Fruit fly (Drosophila melanogaster) whole organism, embryonic: Measurements from ENCODE around the gene asf1.

Source experiments
- Atf6 ChIP-seq: fragments of 200-800 bp; sonication (Bioruptor generic); IDR thresholded peaks from 2 replicates; pipeline ENCODE4 v1.3.6; 2022; ENCODE audit warnings: missing biosample characterization, missing genetic modification characterization
- CG10267 ChIP-seq: fragments of 200-800 bp; sonication (Bioruptor generic); optimal IDR thresholded peaks from 2 replicates; lab custom pipeline; 2018; ENCODE audit warnings: missing biosample characterization, mild to moderate bottlenecking, missing genetic modification characterization, moderate library complexity
- CG1233 ChIP-seq: fragments of 200-800 bp; sonication (Bioruptor generic); optimal IDR thresholded peaks from 4 replicates; lab custom pipeline; 2018; ENCODE audit warnings: missing biosample characterization, mild to moderate bottlenecking, missing genetic modification characterization
- CG13287 ChIP-seq: fragments of 200-800 bp; sonication (Bioruptor generic); IDR thresholded peaks from 2 replicates; pipeline ENCODE4 v1.3.6; 2022; ENCODE audit warnings: missing biosample characterization, missing genetic modification characterization; ENCODE audit not compliant: partially characterized antibody
- CG13296 ChIP-seq: fragments of 200-800 bp; sonication (Bioruptor generic); optimal IDR thresholded peaks from 3 replicates; lab custom pipeline; 2018; ENCODE audit warnings: missing biosample characterization, mild to moderate bottlenecking, missing genetic modification characterization
- CG13624 ChIP-seq: fragments of 200-800 bp; sonication (Bioruptor generic); optimal IDR thresholded peaks from 2 replicates; lab custom pipeline; 2016; ENCODE audit warnings: missing biosample characterization, missing genetic modification characterization
- CG1603 ChIP-seq: fragments of 200-800 bp; sonication (Bioruptor generic); optimal IDR thresholded peaks from 2 replicates; lab custom pipeline; 2019; ENCODE audit warnings: missing biosample characterization, mild to moderate bottlenecking, missing genetic modification characterization, moderate library complexity
- CG1647 ChIP-seq: fragments of 200-800 bp; sonication (Bioruptor generic); optimal IDR thresholded peaks from 3 replicates; lab custom pipeline; 2016; ENCODE audit warnings: missing biosample characterization, missing genetic modification characterization
- CG17361 ChIP-seq: fragments of 200-800 bp; sonication (Bioruptor generic); IDR thresholded peaks from 3 replicates; pipeline ENCODE4 v1.3.6; 2022; ENCODE audit warnings: missing biosample characterization, missing genetic modification characterization
- CG2120 ChIP-seq: fragments of 200-800 bp; sonication (Bioruptor generic); optimal IDR thresholded peaks from 3 replicates; lab custom pipeline; 2016; ENCODE audit warnings: missing biosample characterization, missing genetic modification characterization
- CG2712 ChIP-seq: fragments of 200-800 bp; optimal IDR thresholded peaks from 3 replicates; lab custom pipeline; 2019; ENCODE audit warnings: missing biosample characterization, mild to moderate bottlenecking, missing genetic modification characterization, moderate library complexity
- CG30431 ChIP-seq: fragments of 200-800 bp; sonication (Bioruptor generic); optimal IDR thresholded peaks from 2 replicates; lab custom pipeline; 2017; ENCODE audit warnings: missing biosample characterization, missing genetic modification characterization
- CG32767 ChIP-seq: fragments of 200-800 bp; sonication (Bioruptor generic); IDR thresholded peaks from 2 replicates; pipeline ENCODE4 v1.3.6; 2022; ENCODE audit warnings: missing biosample characterization, missing genetic modification characterization
- CG34376 ChIP-seq: fragments of 200-800 bp; sonication (Bioruptor generic); optimal IDR thresholded peaks from 2 replicates; lab custom pipeline; 2018; ENCODE audit warnings: missing biosample characterization, mild to moderate bottlenecking, missing genetic modification characterization
- CG4730 ChIP-seq: fragments of 200-800 bp; sonication (Bioruptor generic); IDR thresholded peaks from 2 replicates; pipeline ENCODE4 v1.3.6; 2022; ENCODE audit warnings: missing biosample characterization, missing genetic modification characterization
- CG5953 ChIP-seq: fragments of 200-800 bp; sonication (Bioruptor generic); IDR thresholded peaks from 2 replicates; pipeline ENCODE4 v1.3.6; 2022; ENCODE audit warnings: missing biosample characterization, missing genetic modification characterization
- CG6272 ChIP-seq: fragments of 200-800 bp; sonication (Bioruptor generic); IDR thresholded peaks from 2 replicates; pipeline ENCODE4 v1.3.6; 2022; ENCODE audit warnings: missing biosample characterization, missing genetic modification characterization
- CG6654 ChIP-seq: fragments of 200-800 bp; sonication (Bioruptor generic); optimal IDR thresholded peaks from 2 replicates; lab custom pipeline; 2017; ENCODE audit warnings: missing biosample characterization, mild to moderate bottlenecking, missing genetic modification characterization
- CG6813 ChIP-seq: fragments of 200-800 bp; sonication (Bioruptor generic); optimal IDR thresholded peaks from 2 replicates; lab custom pipeline; 2017; ENCODE audit warnings: missing biosample characterization, missing genetic modification characterization, mild to moderate bottlenecking, moderate library complexity, missing genetic modification reagents
- CG7556 ChIP-seq: fragments of 200-800 bp; sonication (Bioruptor generic); optimal IDR thresholded peaks from 2 replicates; lab custom pipeline; 2017; ENCODE audit warnings: missing biosample characterization, mild to moderate bottlenecking, missing genetic modification characterization
- CG9437 ChIP-seq: fragments of 200-800 bp; sonication (Bioruptor generic); optimal IDR thresholded peaks from 2 replicates; lab custom pipeline; 2018; ENCODE audit warnings: missing biosample characterization, mild to moderate bottlenecking, missing genetic modification characterization
- Dad ChIP-seq: fragments of 200-800 bp; sonication (Bioruptor generic); optimal IDR thresholded peaks from 3 replicates; lab custom pipeline; 2016; ENCODE audit warnings: missing biosample characterization, missing genetic modification characterization
- Ets97D ChIP-seq: fragments of 200-800 bp; sonication (Bioruptor generic); optimal IDR thresholded peaks from 3 replicates; lab custom pipeline; 2016; ENCODE audit warnings: missing biosample characterization, missing genetic modification characterization
- H15 ChIP-seq: fragments of 200-800 bp; sonication (Bioruptor generic); IDR thresholded peaks from 3 replicates; pipeline ENCODE4 v1.3.6; 2022; ENCODE audit warnings: missing biosample characterization, missing genetic modification characterization
- HLH4C ChIP-seq: fragments of 200-800 bp; sonication (Bioruptor generic); IDR thresholded peaks from 3 replicates; pipeline ENCODE4 v1.3.6; 2022; ENCODE audit warnings: missing biosample characterization, missing genetic modification characterization; ENCODE audit not compliant: partially characterized antibody
- Hmr ChIP-seq: fragments of 200-800 bp; sonication (Bioruptor generic); optimal IDR thresholded peaks from 3 replicates; lab custom pipeline; 2017; ENCODE audit warnings: mild to moderate bottlenecking, missing biosample characterization, missing genetic modification reagents, missing genetic modification characterization
- Lim3 ChIP-seq: fragments of 200-800 bp; sonication (Bioruptor generic); IDR thresholded peaks from 2 replicates; pipeline ENCODE4 v1.3.6; 2022; ENCODE audit warnings: missing biosample characterization, missing genetic modification characterization
- Max ChIP-seq: fragments of 200-800 bp; sonication (Bioruptor generic); optimal IDR thresholded peaks from 2 replicates; lab custom pipeline; 2016; ENCODE audit warnings: missing biosample characterization, mild to moderate bottlenecking, missing genetic modification characterization
- NfI ChIP-seq: fragments of 200-800 bp; sonication (Bioruptor generic); optimal IDR thresholded peaks from 3 replicates; lab custom pipeline; 2018; ENCODE audit warnings: missing biosample characterization, mild to moderate bottlenecking, missing genetic modification characterization, moderate library complexity
- Sox100B ChIP-seq: fragments of 200-800 bp; sonication (Bioruptor generic); optimal IDR thresholded peaks from 3 replicates; lab custom pipeline; 2018; ENCODE audit warnings: missing biosample characterization, mild to moderate bottlenecking, missing genetic modification characterization
- TFAM ChIP-seq: fragments of 200-800 bp; sonication (Bioruptor generic); optimal IDR thresholded peaks from 2 replicates; lab custom pipeline; 2017; ENCODE audit warnings: missing biosample characterization, missing genetic modification characterization, inconsistent platforms
- YL-1 ChIP-seq: fragments of 200-800 bp; sonication (Bioruptor generic); optimal IDR thresholded peaks from 3 replicates; lab custom pipeline; 2017; ENCODE audit warnings: missing biosample characterization, mild to moderate bottlenecking, missing genetic modification characterization
- aop ChIP-seq: fragments of 200-800 bp; sonication (Bioruptor generic); IDR thresholded peaks from 2 replicates; pipeline ENCODE4 v1.3.6; 2022; ENCODE audit warnings: missing biosample characterization, missing genetic modification characterization
- ato ChIP-seq: fragments of 200-800 bp; sonication (Bioruptor generic); IDR thresholded peaks from 2 replicates; pipeline ENCODE4 v1.3.6; 2022; ENCODE audit warnings: missing biosample characterization, missing genetic modification characterization; ENCODE audit not compliant: partially characterized antibody
- chn ChIP-seq: fragments of 200-800 bp; sonication (Bioruptor generic); optimal IDR thresholded peaks from 2 replicates; lab custom pipeline; 2016; ENCODE audit warnings: missing biosample characterization, missing genetic modification characterization
- dati ChIP-seq: fragments of 200-800 bp; sonication (Bioruptor generic); IDR thresholded peaks from 2 replicates; pipeline ENCODE4 v1.3.6; 2022; ENCODE audit warnings: missing biosample characterization, missing genetic modification characterization
- dmrt99B ChIP-seq: fragments of 200-800 bp; sonication (Bioruptor generic); optimal IDR thresholded peaks from 2 replicates; lab custom pipeline; 2018; ENCODE audit warnings: missing biosample characterization, mild to moderate bottlenecking, missing genetic modification characterization, moderate library complexity
- dysf ChIP-seq: fragments of 200-800 bp; sonication (Bioruptor generic); IDR thresholded peaks from 3 replicates; pipeline ENCODE4 v1.3.6; 2022; ENCODE audit warnings: missing biosample characterization, missing genetic modification characterization
- gsb-n ChIP-seq: fragments of 200-800 bp; sonication (Bioruptor generic); optimal IDR thresholded peaks from 3 replicates; lab custom pipeline; 2018; ENCODE audit warnings: missing biosample characterization, mild to moderate bottlenecking, missing genetic modification characterization
- gt ChIP-seq: fragments of 200-800 bp; sonication (Bioruptor generic); IDR thresholded peaks from 2 replicates; pipeline ENCODE4 v1.3.6; 2022; ENCODE audit warnings: missing biosample characterization, missing genetic modification characterization
- h ChIP-seq: fragments of >200 bp; optimal IDR thresholded peaks from 2 replicates; lab custom pipeline; 2017
- hth ChIP-seq: fragments of >200 bp; optimal IDR thresholded peaks from 2 replicates; lab custom pipeline; 2017; ENCODE audit warnings: inconsistent platforms
- kni ChIP-seq: fragments of 200-800 bp; sonication (Bioruptor generic); optimal IDR thresholded peaks from 3 replicates; lab custom pipeline; 2017; ENCODE audit warnings: mild to moderate bottlenecking, missing biosample characterization, missing genetic modification reagents, missing genetic modification characterization
- mld ChIP-seq: fragments of 200-800 bp; sonication (Bioruptor generic); IDR thresholded peaks from 3 replicates; pipeline ENCODE4 v1.3.6; 2022; ENCODE audit warnings: missing biosample characterization, missing genetic modification characterization; ENCODE audit not compliant: partially characterized antibody
- repo ChIP-seq: fragments of 200-800 bp; sonication (Bioruptor generic); optimal IDR thresholded peaks from 2 replicates; lab custom pipeline; 2016; ENCODE audit warnings: missing biosample characterization, missing genetic modification characterization
- salm ChIP-seq: fragments of 200-800 bp; sonication (Bioruptor generic); optimal IDR thresholded peaks from 2 replicates; lab custom pipeline; 2018; ENCODE audit warnings: missing biosample characterization, mild to moderate bottlenecking, missing genetic modification characterization
- tap ChIP-seq: fragments of 200-800 bp; optimal IDR thresholded peaks from 3 replicates; lab custom pipeline; 2019; ENCODE audit warnings: missing biosample characterization, mild to moderate bottlenecking, missing genetic modification characterization, moderate library complexity
- tgo ChIP-seq: fragments of 200-800 bp; sonication (Bioruptor generic); IDR thresholded peaks from 3 replicates; pipeline ENCODE4 v1.3.6; 2022; ENCODE audit warnings: missing biosample characterization, missing genetic modification characterization
- tup ChIP-seq: fragments of 200-800 bp; sonication (Bioruptor generic); optimal IDR thresholded peaks from 2 replicates; lab custom pipeline; 2016; ENCODE audit warnings: missing biosample characterization, mild to moderate bottlenecking, missing genetic modification characterization, moderate library complexity
- unc-4 ChIP-seq: fragments of 200-800 bp; sonication (Bioruptor generic); IDR thresholded peaks from 2 replicates; pipeline ENCODE4 v1.3.6; 2022; ENCODE audit warnings: missing biosample characterization, missing genetic modification characterization; ENCODE audit not compliant: partially characterized antibody
- vvl ChIP-seq: fragments of 200-800 bp; sonication (Bioruptor generic); IDR thresholded peaks from 2 replicates; pipeline ENCODE4 v1.3.6; 2022; ENCODE audit warnings: missing biosample characterization, missing genetic modification characterization

Gene asf1

DNA sequence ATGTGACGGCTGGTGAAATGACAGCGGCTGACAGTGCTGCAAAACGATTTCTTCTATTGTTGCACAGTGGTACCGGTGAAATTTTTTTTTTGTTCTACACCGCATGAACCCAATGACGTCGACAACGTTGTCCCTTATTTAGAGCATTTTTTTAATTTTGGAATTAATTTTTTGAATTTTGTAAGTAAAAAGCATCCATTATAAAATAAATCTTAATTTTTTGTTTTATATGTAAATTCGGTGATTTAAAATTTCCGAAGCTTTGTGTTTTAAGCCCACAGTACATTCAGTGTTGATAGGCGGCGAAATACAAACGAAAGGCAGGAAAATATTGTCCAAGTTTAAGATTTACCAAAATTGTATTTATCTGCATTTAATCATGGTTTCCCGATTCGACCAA lies 6.5 kb upstream of the asf1 start, which contains the start of the genes Lon and PIG-F (continued):
- TF ChIP-seq CG13296 (GFP tag; lab: Kevin White, UChicago) (peak; percentile 99), tgo (peak; percentile 99), CG5953 (GFP tag; lab: Robert Waterston, UW) (peak; percentile 95), CG2120 (peak; percentile 99), Dad (GFP tag; lab: Kevin White, UChicago) (peak; percentile 98), CG32767 (peak; percentile 99), NfI (GFP tag; lab: Kevin White, UChicago) (peak; percentile 99), YL-1 (peak; percentile 99), tap (tag; lab: Kevin White, UChicago) (peak; percentile 97), h (lab: Kevin White, UChicago) (no peak), CG6813 (GFP tag; lab: Kevin White, UChicago) (peak; percentile 99), CG2712 (tag; lab: Kevin White, UChicago) (peak; percentile 99), chn (GFP tag; lab: Kevin White, UChicago) (peak; percentile 99), dati (GFP tag; lab: Robert Waterston, UW) (peak; percentile 93), salm (tag; lab: Kevin White, UChicago) (peak; percentile 98), gsb-n (tag; lab: Kevin White, UChicago) (peak; percentile 99), CG13624 (GFP tag; lab: Kevin White, UChicago) (peak; percentile 98), H15 (GFP tag; lab: Robert Waterston, UW) (peak; percentile 98), CG6654 (peak; percentile 95), ato (GFP tag; lab: Robert Waterston, UW) (peak; percentile 13; the same call in 1 of the 2 replicates), CG6272 (peak; percentile 98), repo (GFP tag; lab: Kevin White, UChicago) (peak; percentile 97), Max (GFP tag; lab: Kevin White, UChicago) (peak; percentile 100), aop (peak; percentile 59; the same call in 1 of the 2 replicates), vvl (GFP tag; lab: Robert Waterston, UW) (peak; percentile 99), CG1647 (peak; percentile 98), TFAM (GFP tag; lab: Kevin White, UChicago) (peak; percentile 88), Atf6 (GFP tag; lab: Robert Waterston, UW) (peak; percentile 98), CG7556 (peak; percentile 99), Ets97D (GFP tag; lab: Kevin White, UChicago) (peak; percentile 95), HLH4C (peak; percentile 71), hth (lab: Kevin White, UChicago) (no peak), CG17361 (GFP tag; lab: Robert Waterston, UW) (peak; percentile 100), CG10267 (tag; lab: Kevin White, UChicago) (peak; percentile 100), mld (GFP tag; lab: Robert Waterston, UW) (0 out of 3 replicates have a peak, but pooled peaks have one; percentile 15), CG34376 (peak; percentile 99), CG9437 (peak; percentile 96), gt (GFP tag; lab: Robert Waterston, UW) (peak; percentile 95), Sox100B (peak; percentile 100), CG30431 (GFP tag; lab: Kevin White, UChicago) (peak; percentile 99), Lim3 (GFP tag; lab: Robert Waterston, UW) (peak; percentile 93), CG13287 (GFP tag; lab: Robert Waterston, UW) (peak; percentile 76), tup (GFP tag; lab: Kevin White, UChicago) (peak; percentile 99), kni (GFP tag; lab: Kevin White, UChicago) (peak; percentile 97), unc-4 (GFP tag; lab: Robert Waterston, UW) (peak; percentile 51; the same call in 1 of the 2 replicates), dmrt99B (tag; lab: Kevin White, UChicago) (peak; percentile 99), CG1603 (tag; lab: Kevin White, UChicago) (no peak), dysf (GFP tag; lab: Robert Waterston, UW) (peak; percentile 99), CG4730 (peak; percentile 97), CG1233 (GFP tag; lab: Kevin White, UChicago) (peak; percentile 99), Hmr (peak; percentile 99)
